Fruit fly (Drosophila melanogaster) whole organism, larva: ENCODE results near the gene tank.

ENCODE experiments used
- noc ChIP-seq: fragments of 200-800 bp; sonication (Bioruptor generic); optimal IDR thresholded peaks from 3 replicates; lab custom pipeline; 2019; ENCODE audit warnings: missing biosample characterization, mild to moderate bottlenecking, missing genetic modification characterization, moderate library complexity

The tank gene

DNA sequence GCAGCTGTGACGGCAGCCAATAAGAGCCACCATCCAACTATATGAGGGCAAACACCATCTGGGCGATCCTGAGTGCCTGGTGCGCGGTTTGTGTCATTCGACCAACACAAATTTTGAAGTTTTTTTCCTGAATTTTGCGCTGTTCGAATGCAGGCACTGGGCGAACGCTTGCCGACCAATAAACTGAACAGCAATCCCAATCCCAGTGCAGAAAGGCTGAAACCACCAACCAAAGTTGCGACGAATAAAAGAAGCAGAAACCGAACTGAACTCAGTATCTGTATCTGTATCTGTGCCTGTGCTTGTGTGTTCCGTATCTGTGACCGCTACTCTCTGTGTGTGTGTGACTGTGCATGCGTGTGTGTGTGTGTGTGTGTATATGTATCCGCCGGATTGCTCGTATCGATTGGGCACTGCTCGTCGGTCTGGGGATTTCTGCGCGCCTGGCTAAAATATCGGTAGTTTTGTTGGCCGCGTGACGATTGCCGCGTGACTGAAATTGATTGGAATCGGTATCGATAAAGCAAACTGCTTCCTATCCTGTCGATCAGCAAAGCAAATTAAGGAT lies 26.2 kb downstream of the tank start:
- peak; percentile 23 for TF ChIP-seq noc (tag; lab: Kevin White, UChicago)

DNA sequence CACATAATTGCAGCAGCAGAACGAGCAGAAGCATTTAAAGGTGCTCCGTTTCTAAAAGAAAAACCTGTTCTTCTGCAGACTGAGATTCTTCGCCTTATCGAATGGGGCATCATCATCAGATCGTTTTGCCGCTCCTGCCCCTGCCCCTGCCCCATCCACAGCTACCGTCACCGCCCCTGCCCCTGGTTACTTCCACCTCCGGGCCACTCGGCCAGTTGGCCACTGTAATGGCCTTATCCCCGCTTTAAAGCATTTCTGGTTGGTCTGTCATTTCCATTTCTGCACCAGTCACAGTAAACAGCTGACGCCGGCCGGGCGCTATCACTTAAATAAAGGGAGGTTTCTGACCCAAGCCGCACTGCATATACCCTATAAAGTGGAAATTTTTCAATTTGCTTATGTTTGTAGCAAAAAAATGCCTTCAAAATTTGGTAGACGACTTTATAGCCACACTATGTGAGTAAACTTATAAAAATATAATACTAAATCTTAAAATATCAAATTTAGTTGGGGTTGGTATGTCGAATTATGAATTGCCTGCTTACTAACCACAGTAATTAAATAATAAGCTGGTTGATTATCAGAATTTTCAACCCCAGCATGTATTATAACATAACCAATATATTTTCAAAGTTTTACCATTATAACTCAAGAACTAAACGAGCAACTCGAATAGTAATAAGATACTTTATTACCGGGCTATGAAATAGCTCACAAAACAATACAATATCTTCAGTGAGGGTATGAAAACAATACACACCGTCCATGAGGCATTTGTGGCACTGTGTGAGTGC lies 26.9 kb downstream of the tank start:
- peak; percentile 78 for TF ChIP-seq noc (tag; lab: Kevin White, UChicago)

DNA sequence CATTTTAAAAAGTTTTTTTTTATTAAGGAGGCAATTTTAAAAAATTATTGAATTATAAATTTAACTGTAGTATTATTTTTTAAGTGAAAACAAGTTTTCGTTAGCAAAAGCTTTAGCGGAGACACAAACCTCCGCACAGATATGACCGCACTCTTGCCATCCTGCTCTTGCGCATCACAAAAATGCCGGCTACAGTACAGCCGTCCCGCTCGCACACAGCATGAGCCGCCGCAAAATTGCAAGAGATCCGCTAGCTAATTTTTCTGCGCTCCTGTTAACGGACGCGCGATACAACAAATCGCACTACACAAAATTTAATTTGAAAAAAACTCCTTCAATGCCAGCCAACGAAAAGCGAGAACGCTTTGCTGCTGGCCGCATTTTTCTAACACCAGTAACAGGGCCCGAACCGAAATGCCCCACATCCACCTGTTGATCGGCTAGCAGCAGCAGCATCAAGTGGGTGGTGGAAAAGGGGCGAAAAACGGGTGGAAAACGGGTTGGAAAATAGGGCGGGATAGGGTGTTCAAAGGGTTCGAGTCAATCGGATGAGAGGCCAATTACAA lies 27.7 kb downstream of the tank start:
- TF ChIP-seq noc (tag; lab: Kevin White, UChicago) = no peak

DNA sequence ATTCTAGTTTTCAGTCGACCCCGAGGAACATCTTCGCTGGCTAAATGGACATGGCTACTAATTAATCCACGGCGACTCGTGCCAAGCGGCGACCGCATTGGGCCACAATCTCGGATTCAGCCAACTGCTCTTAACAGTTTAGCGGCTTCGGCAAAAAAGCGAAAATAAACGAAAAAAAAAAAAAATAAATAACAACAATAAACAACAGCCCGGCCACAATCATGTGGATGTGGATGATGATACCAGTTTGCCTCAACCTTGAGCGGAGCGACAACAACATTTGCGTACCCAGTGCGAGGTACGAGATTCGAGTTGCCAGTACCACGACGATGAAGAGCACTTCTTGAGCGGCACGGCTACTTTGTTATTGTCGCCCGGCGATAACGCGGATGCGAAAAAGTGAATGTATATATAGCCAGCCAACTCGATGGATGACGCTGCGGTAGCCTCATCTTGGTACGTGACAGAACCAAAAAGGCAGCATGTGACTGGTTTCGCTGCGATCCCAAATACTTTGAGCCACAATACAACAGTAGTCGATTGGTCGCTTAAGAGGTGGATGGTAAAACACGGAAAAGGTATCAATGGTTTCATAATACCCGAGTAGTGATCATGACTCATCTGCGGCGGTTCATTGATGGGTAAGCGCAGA lies 29.7 kb downstream of the tank start:
- TF ChIP-seq noc (tag; lab: Kevin White, UChicago) = no peak

DNA sequence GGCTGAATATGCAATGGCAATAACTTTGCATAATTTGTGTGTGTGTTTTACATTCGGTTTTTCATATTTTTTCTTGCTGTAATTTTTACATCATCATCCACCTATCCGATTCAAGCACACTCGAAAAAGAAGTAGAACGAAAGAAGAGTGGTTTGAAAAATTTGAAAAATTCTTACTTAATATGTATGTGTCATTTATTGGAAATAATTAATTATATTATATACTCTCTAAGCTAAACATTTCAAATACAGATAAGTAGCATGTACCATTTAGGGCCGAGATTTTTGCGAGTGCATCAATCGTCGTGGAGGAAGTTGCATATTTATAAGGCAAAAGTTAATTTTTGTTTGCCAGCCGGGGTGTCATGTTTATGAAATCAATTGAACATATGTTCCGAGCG lies 31.7 kb downstream of the tank start:
- no peak for TF ChIP-seq noc (tag; lab: Kevin White, UChicago)

DNA sequence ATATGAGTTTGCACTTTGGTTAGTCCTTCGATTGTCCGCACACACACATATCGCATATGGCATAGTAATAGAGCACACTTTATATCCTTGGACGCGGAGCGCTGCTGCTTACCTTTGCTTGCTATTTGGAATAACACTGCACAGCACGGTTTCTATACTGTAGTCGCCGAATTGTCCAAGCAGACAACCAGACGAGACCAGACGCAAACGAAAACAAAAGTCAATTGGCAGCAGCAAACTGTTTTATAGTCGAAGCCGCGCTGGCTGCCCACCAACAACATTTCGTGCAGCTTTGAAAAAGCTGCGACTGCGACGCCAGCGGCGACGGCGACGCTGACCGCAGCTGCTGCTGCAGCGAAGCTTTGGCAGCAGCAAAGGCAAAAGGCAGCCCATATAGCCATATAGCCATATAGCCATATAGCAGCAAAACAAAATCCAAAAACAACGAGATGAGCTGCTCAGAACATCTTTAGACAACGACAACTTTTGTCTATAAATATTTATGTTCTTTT lies 36.0 kb downstream of the tank start, which contains the start of gene slf:
Gene slf, minus strand, starts transcription at position 219 of the 512 bp plus-strand sequence.
- no peak for TF ChIP-seq noc (tag; lab: Kevin White, UChicago)

DNA sequence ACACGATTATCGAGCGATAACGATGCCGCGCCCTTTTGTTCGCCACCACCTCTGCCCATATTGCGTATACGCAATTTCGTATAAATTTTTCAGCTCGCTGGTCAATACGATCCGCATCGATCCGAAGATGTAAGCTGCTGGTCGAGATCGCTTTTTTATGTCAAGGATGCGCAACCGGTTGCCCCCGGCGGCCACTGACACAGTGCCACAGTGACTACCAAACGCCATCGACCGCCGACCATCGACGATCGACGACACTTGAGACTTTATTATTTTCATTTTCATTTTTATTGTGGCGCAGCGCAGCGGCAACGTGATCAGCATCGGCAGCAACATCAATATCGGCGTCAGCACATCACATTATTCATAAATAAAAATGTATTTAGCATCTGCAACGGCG lies 37.8 kb downstream of the tank start:
- no peak for TF ChIP-seq noc (tag; lab: Kevin White, UChicago)

DNA sequence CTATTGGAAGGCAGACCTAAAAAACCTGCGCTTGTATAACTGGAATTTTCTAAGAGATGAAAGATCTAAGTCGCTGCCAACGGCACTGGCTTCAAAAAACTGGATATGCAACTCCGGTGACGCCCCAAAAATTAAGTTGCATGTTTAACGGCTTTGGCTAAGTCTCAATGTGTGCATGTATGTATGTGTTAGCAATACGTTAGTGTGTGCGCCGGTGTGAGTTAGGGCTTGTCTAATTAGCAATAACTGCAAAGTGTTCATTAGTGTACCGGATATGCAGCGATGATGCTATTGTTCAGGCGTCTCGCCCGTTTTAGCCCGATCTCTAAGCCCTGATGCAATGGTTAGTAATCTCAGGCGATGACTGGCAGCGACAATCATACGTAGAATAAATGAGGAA lies 38.9 kb downstream of the tank start:
- no peak for TF ChIP-seq noc (tag; lab: Kevin White, UChicago)

DNA sequence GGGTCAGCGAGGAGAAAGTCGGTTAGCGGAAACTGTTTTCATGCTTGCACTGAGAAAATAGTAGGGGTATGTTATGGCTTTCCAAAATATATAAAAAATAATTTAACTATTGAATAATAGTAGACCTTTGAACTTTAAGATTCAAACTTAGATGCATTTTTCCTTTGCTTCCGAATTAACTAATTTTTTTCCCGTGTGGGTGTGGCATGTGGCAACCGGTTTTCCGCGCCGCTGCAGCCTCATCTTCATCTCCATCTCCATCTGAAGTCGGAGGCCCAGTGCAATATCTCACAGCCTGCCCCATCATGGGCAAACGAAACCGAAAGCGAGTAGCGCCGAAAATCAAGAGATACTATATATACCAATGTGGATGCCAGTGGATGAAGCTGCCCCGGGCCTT lies 40.2 kb downstream of the tank start:
- TF ChIP-seq noc (tag; lab: Kevin White, UChicago) = no peak

DNA sequence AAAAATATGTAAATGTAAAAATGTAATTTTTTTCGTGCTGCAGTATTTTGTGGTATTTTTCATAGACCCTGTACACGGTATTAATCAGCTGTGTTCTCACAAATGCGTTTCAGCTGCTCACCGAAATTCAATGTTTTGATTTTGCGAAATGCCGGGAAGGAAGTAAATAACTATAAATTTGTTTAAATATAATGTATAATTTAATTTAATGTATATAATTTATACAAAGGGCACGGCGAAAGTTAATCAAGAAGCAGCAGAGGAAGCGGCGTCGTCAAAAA lies 43.3 kb downstream of the tank start, which contains the start of gene CG3294:
Gene CG3294, plus strand, starts transcription at position 26 of the 281 bp plus-strand sequence.
- TF ChIP-seq noc (tag; lab: Kevin White, UChicago) = no peak

DNA sequence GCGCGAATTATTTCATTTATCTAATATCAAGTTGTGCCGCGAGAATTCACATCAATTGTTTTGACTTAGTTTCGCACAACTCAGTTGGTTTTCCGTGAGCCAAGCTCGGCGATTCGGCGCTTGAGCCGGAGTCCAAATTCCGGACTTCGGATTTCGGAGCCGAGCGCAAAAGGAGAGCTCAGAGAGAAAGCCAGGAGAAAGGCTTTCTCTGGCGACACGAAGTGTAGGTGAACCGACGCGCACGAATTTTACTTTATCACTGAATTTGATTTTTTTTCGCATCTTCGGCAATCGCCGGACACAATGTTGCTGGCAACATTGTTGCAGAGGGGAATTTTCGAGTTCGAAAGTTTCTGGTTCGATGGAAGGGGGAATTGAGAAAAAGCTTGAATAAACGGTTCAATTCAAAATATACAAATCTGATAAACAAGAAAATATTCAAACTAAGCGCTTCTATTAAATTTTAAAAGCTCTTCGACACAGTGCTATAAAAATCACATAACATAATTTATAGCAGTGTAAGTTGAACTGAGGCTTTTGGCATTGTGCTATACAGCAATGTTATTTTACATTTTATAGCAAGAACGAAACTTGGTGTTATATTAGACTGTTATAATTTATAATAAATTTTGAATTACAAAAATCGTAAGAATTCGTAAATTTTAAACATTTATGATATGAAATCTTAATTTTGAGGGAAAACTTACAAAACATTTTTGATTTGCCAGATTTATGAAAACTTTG lies 43.8 kb downstream of the tank start, which contains the start of gene fipi:
Gene fipi, minus strand, starts transcription at position 265 of the 744 bp plus-strand sequence.
- no peak for TF ChIP-seq noc (tag; lab: Kevin White, UChicago)
